Worm (Caenorhabditis elegans) whole organism, late embryonic: ENCODE measurements around the gene col-43.

Source experiments
- C08G9.2 ChIP-seq: sonication (generic microtip); optimal IDR thresholded peaks from 2 replicates; lab custom pipeline; 2016; ENCODE audit warnings: mild to moderate bottlenecking, missing genetic modification characterization, moderate library complexity, missing compliant biosample characterization
- K02D7.2 ChIP-seq: sonication (generic microtip); optimal IDR thresholded peaks from 2 replicates; lab custom pipeline; 2017; ENCODE audit warnings: mild to moderate bottlenecking, missing genetic modification characterization, missing compliant biosample characterization
- ceh-18 ChIP-seq: sonication (generic microtip); optimal IDR thresholded peaks from 2 replicates; lab custom pipeline; 2016; ENCODE audit warnings: missing genetic modification characterization, missing compliant biosample characterization
- ceh-22 ChIP-seq: sonication (generic microtip); optimal IDR thresholded peaks from 2 replicates; lab custom pipeline; 2017; ENCODE audit warnings: missing biosample characterization, missing genetic modification characterization
- ceh-24 ChIP-seq: sonication (generic microtip); optimal IDR thresholded peaks from 2 replicates; lab custom pipeline; 2016; ENCODE audit warnings: mild to moderate bottlenecking, missing genetic modification characterization, missing compliant biosample characterization
- ceh-31 ChIP-seq: sonication (generic microtip); optimal IDR thresholded peaks from 2 replicates; lab custom pipeline; 2016; ENCODE audit warnings: missing genetic modification characterization, missing compliant biosample characterization
- ceh-34 ChIP-seq: sonication (generic microtip); optimal IDR thresholded peaks from 2 replicates; lab custom pipeline; 2016; ENCODE audit warnings: mild to moderate bottlenecking, missing genetic modification characterization, missing compliant biosample characterization
- ceh-45 ChIP-seq: fragments of 200-800 bp; sonication (Bioruptor generic); IDR thresholded peaks from 2 replicates; pipeline ENCODE4 v1.3.6; 2022; ENCODE audit warnings: missing genetic modification reagents, missing genetic modification characterization, missing compliant biosample characterization
- ceh-48 ChIP-seq: sonication (generic microtip); optimal IDR thresholded peaks from 2 replicates; lab custom pipeline; 2016; ENCODE audit warnings: missing genetic modification characterization, inconsistent platforms, missing compliant biosample characterization
- ceh-6 ChIP-seq: fragments of 200-800 bp; sonication (Bioruptor generic); optimal IDR thresholded peaks from 2 replicates; lab custom pipeline; 2018; ENCODE audit warnings: mild to moderate bottlenecking, missing genetic modification characterization, missing compliant biosample characterization
- che-1 ChIP-seq: sonication (generic microtip); optimal IDR thresholded peaks from 2 replicates; lab custom pipeline; 2016; ENCODE audit warnings: mild to moderate bottlenecking, missing genetic modification characterization, missing compliant biosample characterization
- dve-1 ChIP-seq: sonication (generic microtip); optimal IDR thresholded peaks from 2 replicates; lab custom pipeline; 2017; ENCODE audit warnings: antibody characterized with exemption, mild to moderate bottlenecking, missing genetic modification characterization, missing compliant biosample characterization
- elt-4 ChIP-seq: sonication (generic microtip); optimal IDR thresholded peaks from 2 replicates; lab custom pipeline; 2016; ENCODE audit warnings: missing genetic modification characterization, missing compliant biosample characterization
- hlh-15 ChIP-seq: sonication (generic microtip); optimal IDR thresholded peaks from 2 replicates; lab custom pipeline; 2016; ENCODE audit warnings: missing genetic modification characterization, missing compliant biosample characterization
- hlh-30 ChIP-seq: sonication (generic microtip); optimal IDR thresholded peaks from 2 replicates; lab custom pipeline; 2017; ENCODE audit warnings: antibody characterized with exemption, missing genetic modification characterization, missing compliant biosample characterization; ENCODE audit not compliant: insufficient read depth
- hlh-6 ChIP-seq: sonication (generic microtip); optimal IDR thresholded peaks from 2 replicates; lab custom pipeline; 2016; ENCODE audit warnings: missing genotype, missing genetic modification characterization, missing compliant biosample characterization
- madf-2 ChIP-seq: sonication (generic microtip); optimal IDR thresholded peaks from 2 replicates; lab custom pipeline; 2017; ENCODE audit warnings: missing genetic modification characterization, missing compliant biosample characterization
- mec-3 ChIP-seq: sonication (generic microtip); optimal IDR thresholded peaks from 2 replicates; lab custom pipeline; 2016; ENCODE audit warnings: borderline replicate concordance, missing genetic modification characterization, missing compliant biosample characterization
- nfya-1 ChIP-seq: sonication (generic microtip); optimal IDR thresholded peaks from 2 replicates; lab custom pipeline; 2017; ENCODE audit warnings: missing genetic modification characterization, mild to moderate bottlenecking, missing compliant biosample characterization, antibody characterized with exemption, moderate library complexity
- nhr-11 ChIP-seq: fragments of 150-350 bp; optimal IDR thresholded peaks from 2 replicates; lab custom pipeline; 2014; ENCODE audit warnings: missing biosample characterization, missing genetic modification characterization
- nhr-232 ChIP-seq: sonication (generic microtip); optimal IDR thresholded peaks from 2 replicates; lab custom pipeline; 2016; ENCODE audit warnings: missing genetic modification characterization, missing compliant biosample characterization
- npax-4 ChIP-seq: sonication (generic microtip); optimal IDR thresholded peaks from 2 replicates; lab custom pipeline; 2016; ENCODE audit warnings: missing genetic modification characterization, missing compliant biosample characterization
- odd-2 ChIP-seq: sonication (generic microtip); optimal IDR thresholded peaks from 2 replicates; lab custom pipeline; 2017; ENCODE audit warnings: antibody characterized with exemption, mild to moderate bottlenecking, missing genetic modification characterization, missing compliant biosample characterization
- pag-3 ChIP-seq: sonication (generic microtip); optimal IDR thresholded peaks from 2 replicates; lab custom pipeline; 2016; ENCODE audit warnings: missing compliant biosample characterization, missing genetic modification characterization, borderline replicate concordance
- pat-9 ChIP-seq: fragments of 200-800 bp; sonication (Bioruptor generic); optimal IDR thresholded peaks from 2 replicates; lab custom pipeline; 2018; ENCODE audit warnings: mild to moderate bottlenecking, missing genetic modification characterization, moderate library complexity, missing compliant biosample characterization
- pha-2 ChIP-seq: sonication (generic microtip); optimal IDR thresholded peaks from 2 replicates; lab custom pipeline; 2017; ENCODE audit warnings: mild to moderate bottlenecking, missing genetic modification characterization, missing compliant biosample characterization
- pros-1 ChIP-seq: fragments of 150-350 bp; optimal IDR thresholded peaks from 2 replicates; lab custom pipeline; 2014; ENCODE audit warnings: missing biosample characterization, missing genetic modification reagents, missing genetic modification characterization
- ref-2 ChIP-seq: sonication (generic microtip); optimal IDR thresholded peaks from 2 replicates; lab custom pipeline; 2016; ENCODE audit warnings: missing genetic modification characterization, missing compliant biosample characterization
- sox-2 ChIP-seq: fragments of 200-800 bp; sonication (Bioruptor generic); IDR thresholded peaks from 2 replicates; pipeline ENCODE4 v1.3.6; 2022; ENCODE audit warnings: missing genetic modification reagents, missing genetic modification characterization, missing compliant biosample characterization
- sox-4 ChIP-seq: sonication (generic microtip); optimal IDR thresholded peaks from 2 replicates; lab custom pipeline; 2017; ENCODE audit warnings: mild to moderate bottlenecking, missing genetic modification characterization, inconsistent platforms, missing compliant biosample characterization
- tbx-2 ChIP-seq: sonication (generic microtip); optimal IDR thresholded peaks from 2 replicates; lab custom pipeline; 2016; ENCODE audit warnings: missing genetic modification characterization, missing compliant biosample characterization
- tbx-7 ChIP-seq: sonication (generic microtip); optimal IDR thresholded peaks from 2 replicates; lab custom pipeline; 2016; ENCODE audit warnings: missing genotype, missing genetic modification characterization, missing compliant biosample characterization
- unc-3 ChIP-seq, 2 experiments: fragments of 200-800 bp in 1 of 2; sonication (Bioruptor generic) in 1 of 2; sonication (generic microtip) in 1 of 2; conservative IDR thresholded peaks in 1 of 2; optimal IDR thresholded peaks in 1 of 2; 2 replicates each; pipeline versions ENCODE4 v1.3.6 to Lab custom; 2016 to 2022; ENCODE audit warnings: missing compliant biosample characterization in 2 of 2, missing genetic modification characterization in 2 of 2, missing genetic modification reagents in 1 of 2
- unc-42 ChIP-seq: sonication (generic microtip); optimal IDR thresholded peaks from 2 replicates; lab custom pipeline; 2016; ENCODE audit warnings: missing genotype, missing genetic modification characterization, missing compliant biosample characterization
- unc-55 ChIP-seq: sonication (generic microtip); optimal IDR thresholded peaks from 2 replicates; lab custom pipeline; 2017; ENCODE audit warnings: missing biosample characterization, missing genetic modification reagents, missing genetic modification characterization
- unc-86 ChIP-seq: sonication (generic microtip); optimal IDR thresholded peaks from 2 replicates; lab custom pipeline; 2016; ENCODE audit warnings: missing genetic modification characterization, missing compliant biosample characterization
- ztf-16 ChIP-seq: sonication (generic microtip); optimal IDR thresholded peaks from 2 replicates; lab custom pipeline; 2017; ENCODE audit warnings: missing genetic modification characterization, missing compliant biosample characterization

col-43 gene

ce11 chrV:8028825-8029489 lies 21.8 kb downstream of the col-43 start, which contains the start of gene oma-2:
TSS of gene oma-2 (plus strand) at chrV:8029439.
- no peak for TF ChIP-seq ztf-16
- no peak for TF ChIP-seq mec-3 (tag; lab: Kevin White, UChicago)

ce11 chrV:8027429-8028142 lies 23.1 kb downstream of the col-43 start:
- TF ChIP-seq sox-4 (tag; lab: Kevin White, UChicago) (no peak), unc-55 (GFP tag; lab: Kevin White, UChicago) (no peak), npax-4 (tag; lab: Kevin White, UChicago) (no peak), K02D7.2 (tag; lab: Kevin White, UChicago) (no peak), unc-86 (tag; lab: Kevin White, UChicago) (no peak), hlh-15 (tag; lab: Kevin White, UChicago) (no peak), ceh-22 (no peak), odd-2 (tag; lab: Kevin White, UChicago) (no peak), ref-2 (tag; lab: Kevin White, UChicago) (no peak), nfya-1 (tag; lab: Kevin White, UChicago) (no peak), dve-1 (tag; lab: Kevin White, UChicago) (no peak), elt-4 (tag; lab: Kevin White, UChicago) (no peak), pros-1 (tag; lab: Kevin White, UChicago) (no peak), ceh-18 (tag; lab: Kevin White, UChicago) (no peak)
- TF ChIP-seq, all 69 proteins: peak for 0

DNA sequence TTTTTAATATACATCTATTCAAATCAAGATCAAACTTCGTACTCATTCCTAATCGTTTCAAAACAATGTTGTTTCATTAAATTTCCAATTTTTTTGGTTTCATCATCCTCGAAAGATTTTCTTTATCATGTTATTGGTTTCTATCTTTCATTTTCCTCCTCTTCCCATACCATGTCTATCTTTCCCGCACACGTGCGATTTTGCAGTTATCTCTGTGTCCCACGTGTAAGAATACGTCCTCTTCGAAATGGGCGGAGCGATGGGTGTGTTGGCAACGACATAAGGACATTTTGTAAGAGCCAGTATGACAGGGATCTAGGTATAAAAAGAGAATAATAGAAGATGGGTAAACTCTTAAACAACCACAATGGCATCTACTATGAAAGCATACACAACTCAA lies 24.4 kb downstream of the col-43 start, which contains the start of gene F43H9.4:
Gene F43H9.4, plus strand, starts transcription at position 366 of the 400 bp plus-strand sequence.
- TF ChIP-seq ceh-34 (tag; lab: Kevin White, UChicago) (no peak), C08G9.2 (tag; lab: Kevin White, UChicago) (no peak), nhr-11 (no peak), pros-1 (tag; lab: Kevin White, UChicago) (no peak), unc-3 (GFP tag; conservative IDR thresholded peaks at IDR 0.05; lab: Robert Waterston, UW) (no peak), unc-3 (tag; optimal IDR thresholded peaks at IDR 0.05; lab: Kevin White, UChicago) (no peak), ceh-45 (GFP tag; lab: Robert Waterston, UW) (no peak), hlh-30 (tag; lab: Kevin White, UChicago) (no peak), ceh-24 (tag; lab: Kevin White, UChicago) (no peak), che-1 (no peak), ceh-48 (tag; lab: Kevin White, UChicago) (no peak), tbx-2 (no peak), madf-2 (tag; lab: Kevin White, UChicago) (no peak)
- TF ChIP-seq, all 69 proteins: peak for 0

DNA sequence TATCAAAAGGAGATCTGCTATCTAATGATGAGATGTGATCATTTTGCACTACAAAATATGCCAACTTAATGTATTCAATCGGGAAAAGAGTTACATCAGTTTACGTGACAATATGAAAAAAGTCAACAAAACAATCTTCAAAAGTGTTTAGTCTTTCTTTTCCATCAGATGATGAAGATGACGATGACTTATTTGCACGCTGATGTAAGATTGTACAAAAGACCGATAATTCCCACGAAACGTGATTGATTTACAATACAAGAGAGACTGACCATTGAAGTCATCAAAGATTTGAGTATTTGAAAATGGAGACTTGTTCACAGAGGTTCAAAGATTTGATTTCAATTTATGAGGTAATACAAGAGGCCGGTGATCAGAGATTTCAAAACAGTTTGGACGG lies 25.5 kb downstream of the col-43 start:
- TF ChIP-seq unc-55 (GFP tag; lab: Kevin White, UChicago) (no peak), hlh-6 (tag; lab: Kevin White, UChicago) (no peak), nhr-232 (tag; lab: Kevin White, UChicago) (no peak), pros-1 (tag; lab: Kevin White, UChicago) (no peak), ceh-31 (no peak), nfya-1 (tag; lab: Kevin White, UChicago) (no peak)
- TF ChIP-seq, all 69 proteins: peak for 0

DNA sequence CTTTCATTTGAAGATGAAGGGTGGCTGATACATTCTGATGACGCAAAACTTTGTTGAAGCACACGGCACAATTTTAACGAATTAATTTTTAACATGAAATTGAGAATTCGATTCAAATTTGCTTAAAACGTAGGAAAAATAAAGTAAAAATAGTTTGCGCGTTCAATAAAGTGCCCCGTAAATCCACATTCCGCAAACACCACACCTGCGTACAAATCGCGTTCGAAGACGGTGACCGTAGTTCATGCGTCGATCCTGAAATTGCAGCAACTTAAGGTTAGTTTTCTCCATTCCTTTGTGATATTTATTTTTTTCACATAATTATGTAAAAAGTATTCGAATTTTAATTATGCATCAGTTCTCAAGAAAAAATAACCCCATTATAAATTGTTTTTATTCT lies 26.0 kb downstream of the col-43 start, which contains the start of gene F43H9.3:
Gene F43H9.3, minus strand, starts transcription at position 189 of the 400 bp plus-strand sequence.
- no peak for TF ChIP-seq ceh-48 (tag; lab: Kevin White, UChicago)
- TF ChIP-seq unc-55 (GFP tag; lab: Kevin White, UChicago): no peak
- no peak for TF ChIP-seq pat-9 (tag; lab: Kevin White, UChicago)
- TF ChIP-seq mec-3 (tag; lab: Kevin White, UChicago): no peak
- no peak for TF ChIP-seq unc-42 (tag; lab: Kevin White, UChicago)
- no peak for TF ChIP-seq hlh-30 (tag; lab: Kevin White, UChicago)
- TF ChIP-seq tbx-7 (tag; lab: Kevin White, UChicago): no peak
- no peak for TF ChIP-seq ceh-6 (GFP tag; lab: Kevin White, UChicago)
- no peak for TF ChIP-seq ztf-16
- TF ChIP-seq pha-2 (tag; lab: Kevin White, UChicago): no peak
- no peak for TF ChIP-seq pag-3
- TF ChIP-seq sox-2 (GFP tag; lab: Robert Waterston, UW): no peak
